Worm (Caenorhabditis elegans): ENCODE results near the gene C47G2.3.

C47G2.3 gene

ce11 chrII:11259766-11260165 lies 30.2 kb downstream of the C47G2.3 start (continued):
- peak; percentile 37; the same call in 1 of the 2 replicates for TF ChIP-seq ceh-100 (GFP tag; IDR thresholded peaks at IDR 0.05)
- no peak for TF ChIP-seq ZK185.1 (tag; optimal IDR thresholded peaks at IDR 0.05; ENCODE audit: poor library complexity, severe bottlenecking)
- TF ChIP-seq ceh-58 (GFP tag; IDR thresholded peaks at IDR 0.05) = no peak
- TF ChIP-seq lir-1 (GFP tag; conservative IDR thresholded peaks at IDR 0.05) = no peak
- 0 out of 2 replicates have a peak, but pooled peaks have one; percentile 30 for TF ChIP-seq hmg-1.2 (GFP tag; IDR thresholded peaks at IDR 0.05)
- peak; percentile 39; the same call in 1 of the 2 replicates for TF ChIP-seq rcor-1 (GFP tag; IDR thresholded peaks at IDR 0.05)
- TF ChIP-seq Y56A3A.18 (GFP tag; IDR thresholded peaks at IDR 0.05) = 0 out of 2 replicates have a peak, but pooled peaks have one; percentile 31
- TF ChIP-seq madf-8 (GFP tag; conservative IDR thresholded peaks at IDR 0.05) = 0 out of 2 replicates have a peak, but pooled peaks have one; percentile 13

ce11 chrII:11255536-11255935 lies 34.4 kb downstream of the C47G2.3 start, which contains the start of gene T05B9.2:
TSS of gene T05B9.2 (plus strand) at chrII:11255836.
- TF ChIP-seq rpc-1 (optimal IDR thresholded peaks at IDR 0.05) (no peak), rpc-1 (tag; optimal IDR thresholded peaks at IDR 0.05) (no peak), bed-1 (GFP tag; IDR thresholded peaks at IDR 0.05) (no peak), attf-5 (GFP tag; optimal IDR thresholded peaks at IDR 0.05) (no peak), sea-2 (GFP tag; IDR thresholded peaks at IDR 0.05) (no peak), zfh-2 (GFP tag; conservative IDR thresholded peaks at IDR 0.05) (0 out of 2 replicates have a peak, but pooled peaks have one; percentile 17), ceh-79 (tag; optimal IDR thresholded peaks at IDR 0.05) (no peak), ceh-91 (GFP tag; IDR thresholded peaks at IDR 0.05) (no peak), F57C9.4 (tag; optimal IDR thresholded peaks at IDR 0.05) (no peak)

ce11 chrII:11247414-11247813 lies 42.5 kb downstream of the C47G2.3 start, which contains the start of gene T06D8.10:
TSS of gene T06D8.10 (minus strand) at chrII:11247514.
- TF ChIP-seq hrde-1 (tag; optimal IDR thresholded peaks at IDR 0.05; ENCODE audit: borderline replicate concordance) (no peak), ccch-3 (GFP tag; optimal IDR thresholded peaks at IDR 0.05) (no peak), ceh-79 (tag; optimal IDR thresholded peaks at IDR 0.05) (no peak)

ce11 chrII:11246506-11246905 lies 43.5 kb downstream of the C47G2.3 start:
- TF ChIP-seq F57A8.1 (GFP tag; optimal IDR thresholded peaks at IDR 0.05) (no peak), bed-1 (GFP tag; IDR thresholded peaks at IDR 0.05) (no peak), xnd-1 (tag; optimal IDR thresholded peaks at IDR 0.05) (no peak), F22D6.2 (tag; optimal IDR thresholded peaks at IDR 0.05) (no peak), T26A5.8 (tag; optimal IDR thresholded peaks at IDR 0.05) (no peak), ztf-6 (GFP tag; IDR thresholded peaks at IDR 0.05) (no peak), mel-28 (tag; optimal IDR thresholded peaks at IDR 0.05; ENCODE audit: borderline replicate concordance) (no peak), sptf-2 (GFP tag; optimal IDR thresholded peaks at IDR 0.05) (no peak)

ce11 chrII:11242918-11243317 lies 47.0 kb downstream of the C47G2.3 start:
- TF ChIP-seq hlh-12 (tag; optimal IDR thresholded peaks at IDR 0.05) (no peak), hrde-1 (tag; optimal IDR thresholded peaks at IDR 0.05; ENCODE audit: borderline replicate concordance) (no peak), let-526 (GFP tag; IDR thresholded peaks at IDR 0.05) (no peak), F55B11.4 (tag; optimal IDR thresholded peaks at IDR 0.05; ENCODE audit: borderline replicate concordance, insufficient read depth) (no peak), F33H1.4 (GFP tag; IDR thresholded peaks at IDR 0.05) (no peak), F39B2.1 (GFP tag; IDR thresholded peaks at IDR 0.05) (no peak), ama-1 (optimal IDR thresholded peaks at IDR 0.05) (no peak), ama-1 (GFP tag; optimal IDR thresholded peaks at IDR 0.05) (no peak), F10E7.11 (tag; optimal IDR thresholded peaks at IDR 0.05) (no peak), ztf-22 (GFP tag; optimal IDR thresholded peaks at IDR 0.05) (no peak), tbx-9 (tag; optimal IDR thresholded peaks at IDR 0.05; ENCODE audit: borderline replicate concordance) (no peak), Y67H2A.10 (GFP tag; conservative IDR thresholded peaks at IDR 0.05) (no peak), ceh-91 (GFP tag; IDR thresholded peaks at IDR 0.05) (no peak), hmg-1.2 (GFP tag; IDR thresholded peaks at IDR 0.05) (no peak), F22D6.2 (tag; optimal IDR thresholded peaks at IDR 0.05) (no peak), lin-35 (GFP tag; optimal IDR thresholded peaks at IDR 0.05) (no peak), unc-62 (GFP tag; optimal IDR thresholded peaks at IDR 0.05) (no peak)

Data from whole organism, young adult.